Fruit fly (Drosophila melanogaster) whole organism, embryonic: Measurements from ENCODE around the gene G6P.

ENCODE experiments used
- Antp ChIP-seq: fragments of 200-800 bp; sonication (Bioruptor generic); optimal IDR thresholded peaks from 3 replicates; lab custom pipeline; 2016; ENCODE audit warnings: missing biosample characterization, missing genetic modification characterization
- B-H1 ChIP-seq: fragments of 200-800 bp; sonication (Bioruptor generic); IDR thresholded peaks from 3 replicates; pipeline ENCODE4 v1.3.6; 2022; ENCODE audit warnings: missing biosample characterization, missing genetic modification characterization
- B-H2 ChIP-seq: fragments of 200-800 bp; sonication (Bioruptor generic); optimal IDR thresholded peaks from 2 replicates; lab custom pipeline; 2018; ENCODE audit warnings: missing biosample characterization, mild to moderate bottlenecking, missing genetic modification characterization
- CG10321 ChIP-seq: fragments of 200-800 bp; sonication (Bioruptor generic); IDR thresholded peaks from 2 replicates; pipeline ENCODE4 v1.3.6; 2022; ENCODE audit warnings: missing biosample characterization, missing genetic modification characterization
- CG10431 ChIP-seq: fragments of 200-800 bp; sonication (Bioruptor generic); optimal IDR thresholded peaks from 3 replicates; lab custom pipeline; 2018; ENCODE audit warnings: missing biosample characterization, mild to moderate bottlenecking, missing genetic modification characterization
- CG11695 ChIP-seq: fragments of 200-800 bp; sonication (Bioruptor generic); IDR thresholded peaks from 3 replicates; pipeline ENCODE4 v1.3.6; 2022; ENCODE audit warnings: missing biosample characterization, missing genetic modification characterization
- CG12769 ChIP-seq: fragments of 200-800 bp; sonication (Bioruptor generic); optimal IDR thresholded peaks from 2 replicates; lab custom pipeline; 2019; ENCODE audit warnings: missing biosample characterization, mild to moderate bottlenecking, missing genetic modification characterization, moderate library complexity
- CG14050 ChIP-seq: fragments of 200-800 bp; sonication (Bioruptor generic); IDR thresholded peaks from 3 replicates; pipeline ENCODE4 v1.3.6; 2022; ENCODE audit warnings: missing biosample characterization, missing genetic modification characterization
- CG15073 ChIP-seq: fragments of 200-800 bp; sonication (Bioruptor generic); optimal IDR thresholded peaks from 2 replicates; lab custom pipeline; 2016; ENCODE audit warnings: missing biosample characterization, missing genetic modification characterization
- CG15696 ChIP-seq: fragments of 200-800 bp; sonication (Bioruptor generic); optimal IDR thresholded peaks from 2 replicates; lab custom pipeline; 2019; ENCODE audit warnings: missing biosample characterization, mild to moderate bottlenecking, missing genetic modification characterization, moderate library complexity
- CG1603 ChIP-seq: fragments of 200-800 bp; sonication (Bioruptor generic); optimal IDR thresholded peaks from 2 replicates; lab custom pipeline; 2019; ENCODE audit warnings: missing biosample characterization, mild to moderate bottlenecking, missing genetic modification characterization, moderate library complexity
- CG16813 ChIP-seq: fragments of 200-800 bp; sonication (Bioruptor generic); IDR thresholded peaks from 3 replicates; pipeline ENCODE4 v1.3.6; 2022; ENCODE audit warnings: missing biosample characterization, missing genetic modification characterization; ENCODE audit not compliant: partially characterized antibody
- CG2202 ChIP-seq: fragments of 200-800 bp; sonication (Bioruptor generic); optimal IDR thresholded peaks from 2 replicates; lab custom pipeline; 2018; ENCODE audit warnings: missing biosample characterization, mild to moderate bottlenecking, missing genetic modification characterization
- CG30431 ChIP-seq: fragments of 200-800 bp; sonication (Bioruptor generic); optimal IDR thresholded peaks from 2 replicates; lab custom pipeline; 2017; ENCODE audit warnings: missing biosample characterization, missing genetic modification characterization
- CG34224 ChIP-seq: fragments of 200-800 bp; sonication (Bioruptor generic); IDR thresholded peaks from 3 replicates; pipeline ENCODE4 v1.3.6; 2022; ENCODE audit warnings: missing biosample characterization, missing genetic modification characterization; ENCODE audit not compliant: partially characterized antibody
- CG4360 ChIP-seq: fragments of 200-800 bp; sonication (Bioruptor generic); IDR thresholded peaks from 2 replicates; pipeline ENCODE4 v1.3.6; 2022; ENCODE audit warnings: missing biosample characterization, missing genetic modification characterization
- CG4820 ChIP-seq: fragments of 200-800 bp; sonication (Bioruptor generic); optimal IDR thresholded peaks from 3 replicates; lab custom pipeline; 2016; ENCODE audit warnings: missing biosample characterization, missing genetic modification characterization
- CG6254 ChIP-seq: fragments of 200-800 bp; sonication (Bioruptor generic); optimal IDR thresholded peaks from 3 replicates; lab custom pipeline; 2017; ENCODE audit warnings: mild to moderate bottlenecking, missing biosample characterization, missing genetic modification reagents, missing genetic modification characterization
- CG7963 ChIP-seq: fragments of 200-800 bp; sonication (Bioruptor generic); IDR thresholded peaks from 3 replicates; pipeline ENCODE4 v1.3.6; 2022; ENCODE audit warnings: missing biosample characterization, missing genetic modification characterization; ENCODE audit not compliant: partially characterized antibody
- CG8359 ChIP-seq: fragments of 200-800 bp; sonication (Bioruptor generic); optimal IDR thresholded peaks from 2 replicates; lab custom pipeline; 2017; ENCODE audit warnings: missing biosample characterization, mild to moderate bottlenecking, missing genetic modification characterization, borderline replicate concordance
- Chrac-16 ChIP-seq: fragments of 200-800 bp; sonication (Bioruptor generic); optimal IDR thresholded peaks from 3 replicates; lab custom pipeline; 2016; ENCODE audit warnings: missing biosample characterization, missing genetic modification characterization
- CoRest ChIP-seq: fragments of 200-800 bp; sonication (Bioruptor generic); optimal IDR thresholded peaks from 3 replicates; lab custom pipeline; 2018; ENCODE audit warnings: missing biosample characterization, mild to moderate bottlenecking, missing genetic modification characterization, moderate library complexity
- GATAe ChIP-seq: fragments of 200-800 bp; sonication (Bioruptor generic); conservative IDR thresholded peaks from 2 replicates; pipeline ENCODE4 v1.3.6; 2022; ENCODE audit warnings: missing biosample characterization, missing genetic modification characterization
- Gug ChIP-seq: fragments of 200-800 bp; sonication (Bioruptor generic); IDR thresholded peaks from 4 replicates; pipeline ENCODE4 v1.3.6; 2022; ENCODE audit warnings: missing biosample characterization, missing genetic modification characterization
- HLH4C ChIP-seq: fragments of 200-800 bp; sonication (Bioruptor generic); IDR thresholded peaks from 3 replicates; pipeline ENCODE4 v1.3.6; 2022; ENCODE audit warnings: missing biosample characterization, missing genetic modification characterization; ENCODE audit not compliant: partially characterized antibody
- Mad ChIP-seq: fragments of 200-800 bp; sonication (Bioruptor generic); optimal IDR thresholded peaks from 2 replicates; lab custom pipeline; 2016; ENCODE audit warnings: missing biosample characterization, missing genetic modification characterization
- Meics ChIP-seq: fragments of 200-800 bp; sonication (Bioruptor generic); optimal IDR thresholded peaks from 2 replicates; lab custom pipeline; 2017; ENCODE audit warnings: missing biosample characterization, mild to moderate bottlenecking, missing genetic modification characterization
- NK7.1 ChIP-seq: fragments of 200-800 bp; sonication (Bioruptor generic); optimal IDR thresholded peaks from 3 replicates; lab custom pipeline; 2016; ENCODE audit warnings: missing biosample characterization, missing genetic modification characterization
- Sox102F ChIP-seq: fragments of 200-800 bp; sonication (Bioruptor generic); optimal IDR thresholded peaks from 2 replicates; lab custom pipeline; 2018; ENCODE audit warnings: missing biosample characterization, mild to moderate bottlenecking, missing genetic modification characterization, moderate library complexity
- Sry-β ChIP-seq: fragments of 200-800 bp; sonication (Bioruptor generic); optimal IDR thresholded peaks from 2 replicates; lab custom pipeline; 2018; ENCODE audit warnings: missing biosample characterization, mild to moderate bottlenecking, missing genetic modification characterization, moderate library complexity
- Stat92E ChIP-seq, 3 experiments: fragments of >200 bp in 2 of 3; fragments of 200-800 bp in 1 of 3; sonication (Bioruptor generic) in 1 of 3; optimal IDR thresholded peaks; 2 replicates each; lab custom pipeline; 2017 to 2019; ENCODE audit warnings: missing biosample characterization in 3 of 3, missing genetic modification characterization in 3 of 3, mild to moderate bottlenecking in 1 of 3, moderate library complexity in 1 of 3
- dysf ChIP-seq: fragments of 200-800 bp; sonication (Bioruptor generic); IDR thresholded peaks from 3 replicates; pipeline ENCODE4 v1.3.6; 2022; ENCODE audit warnings: missing biosample characterization, missing genetic modification characterization
- ewg ChIP-seq: fragments of 200-800 bp; sonication (Bioruptor generic); optimal IDR thresholded peaks from 3 replicates; lab custom pipeline; 2017; ENCODE audit warnings: mild to moderate bottlenecking, missing biosample characterization, missing genetic modification reagents, missing genetic modification characterization
- exex ChIP-seq: fragments of 200-800 bp; sonication (Bioruptor generic); optimal IDR thresholded peaks from 4 replicates; lab custom pipeline; 2018; ENCODE audit warnings: missing biosample characterization, mild to moderate bottlenecking, missing genetic modification characterization, moderate library complexity
- fd102C ChIP-seq: fragments of 200-800 bp; sonication (Bioruptor generic); optimal IDR thresholded peaks from 2 replicates; lab custom pipeline; 2018; ENCODE audit warnings: missing biosample characterization, mild to moderate bottlenecking, missing genetic modification characterization, moderate library complexity
- fru ChIP-seq: fragments of >200 bp; optimal IDR thresholded peaks from 2 replicates; lab custom pipeline; 2017
- gem ChIP-seq: fragments of 200-800 bp; sonication (Bioruptor generic); optimal IDR thresholded peaks from 2 replicates; lab custom pipeline; 2019; ENCODE audit warnings: missing biosample characterization, mild to moderate bottlenecking, missing genetic modification characterization, moderate library complexity
- jing ChIP-seq: fragments of 200-800 bp; sonication (Bioruptor generic); optimal IDR thresholded peaks from 2 replicates; lab custom pipeline; 2018; ENCODE audit warnings: missing biosample characterization, mild to moderate bottlenecking, missing genetic modification characterization
- lbe ChIP-seq: fragments of 200-800 bp; sonication (Bioruptor generic); optimal IDR thresholded peaks from 2 replicates; lab custom pipeline; 2016; ENCODE audit warnings: missing biosample characterization, mild to moderate bottlenecking, missing genetic modification characterization
- pho ChIP-seq: fragments of 200-800 bp; sonication (Bioruptor generic); optimal IDR thresholded peaks from 2 replicates; lab custom pipeline; 2016; ENCODE audit warnings: missing biosample characterization, missing genetic modification characterization
- pita ChIP-seq: fragments of 200-800 bp; sonication (Bioruptor generic); optimal IDR thresholded peaks from 2 replicates; lab custom pipeline; 2017; ENCODE audit warnings: missing biosample characterization, mild to moderate bottlenecking, missing genetic modification characterization
- repo ChIP-seq: fragments of 200-800 bp; sonication (Bioruptor generic); optimal IDR thresholded peaks from 2 replicates; lab custom pipeline; 2016; ENCODE audit warnings: missing biosample characterization, missing genetic modification characterization
- sens ChIP-seq: fragments of 200-800 bp; sonication (Bioruptor generic); peaks from one replicate; lab custom pipeline; 2016; ENCODE audit warnings: missing biosample characterization, missing genetic modification characterization
- slbo ChIP-seq: fragments of 200-800 bp; sonication (Bioruptor generic); IDR thresholded peaks from 2 replicates; pipeline ENCODE4 v1.3.6; 2022; ENCODE audit warnings: missing biosample characterization, missing genetic modification characterization
- tgo ChIP-seq: fragments of 200-800 bp; sonication (Bioruptor generic); IDR thresholded peaks from 3 replicates; pipeline ENCODE4 v1.3.6; 2022; ENCODE audit warnings: missing biosample characterization, missing genetic modification characterization
- toy ChIP-seq: fragments of 200-800 bp; sonication (Bioruptor generic); IDR thresholded peaks from 2 replicates; pipeline ENCODE4 v1.3.6; 2022; ENCODE audit warnings: missing biosample characterization, missing genetic modification characterization
- vvl ChIP-seq: fragments of 200-800 bp; sonication (Bioruptor generic); IDR thresholded peaks from 2 replicates; pipeline ENCODE4 v1.3.6; 2022; ENCODE audit warnings: missing biosample characterization, missing genetic modification characterization
- zen ChIP-seq: fragments of 200-800 bp; sonication (Bioruptor generic); optimal IDR thresholded peaks from 3 replicates; lab custom pipeline; 2018; ENCODE audit warnings: missing biosample characterization, mild to moderate bottlenecking, missing genetic modification characterization, moderate library complexity

Gene G6P

DNA sequence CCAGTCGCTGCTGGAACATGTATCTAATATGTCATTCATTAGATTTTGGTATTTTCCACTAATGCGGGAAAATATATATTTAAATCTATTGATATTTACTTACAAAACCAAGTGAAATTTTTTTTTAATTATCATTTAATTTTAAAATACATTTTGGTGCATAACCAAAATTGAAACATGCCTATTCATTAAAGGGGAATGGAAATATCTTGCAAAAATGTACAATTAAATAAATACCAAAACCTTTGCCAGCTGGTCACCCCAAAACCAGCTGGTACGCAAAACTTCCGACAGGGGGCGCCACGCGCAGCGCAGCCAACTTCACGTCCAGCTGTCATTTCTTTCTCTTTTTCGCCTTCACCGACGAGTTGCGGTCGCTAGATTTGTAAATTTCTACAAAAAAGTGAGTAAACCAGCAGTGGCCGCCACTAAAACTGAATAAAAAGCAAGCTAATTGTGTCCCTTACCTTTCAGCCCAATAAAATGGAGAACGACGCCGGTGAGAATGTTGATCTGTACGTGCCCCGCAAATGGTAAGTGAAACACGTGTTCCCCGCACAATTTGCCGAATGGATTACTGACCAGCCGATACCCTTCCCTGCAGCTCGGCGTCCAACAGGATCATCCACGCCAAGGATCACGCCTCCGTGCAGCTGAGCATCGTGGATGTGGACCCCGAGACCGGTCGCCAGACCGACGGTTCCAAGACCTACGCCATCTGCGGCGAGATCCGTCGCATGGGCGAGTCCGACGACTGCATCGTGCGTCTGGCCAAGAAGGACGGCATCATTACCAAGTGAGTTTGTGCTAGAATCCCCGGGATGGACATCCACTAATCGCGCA lies 40.4 kb upstream of the G6P start, which contains the start of the genes CG3104 and RpS21 (continued):
- TF ChIP-seq ewg (peak; percentile 83), Gug (peak; percentile 88), B-H2 (GFP tag; lab: Kevin White, UChicago) (peak; percentile 96), CG2202 (tag; lab: Kevin White, UChicago) (peak; percentile 46), dysf (GFP tag; lab: Robert Waterston, UW) (peak; percentile 84), tgo (GFP tag; lab: Robert Waterston, UW) (peak; percentile 80), gem (tag; lab: Kevin White, UChicago) (peak; percentile 61), CG10321 (peak; percentile 71; the same call in 1 of the 2 replicates), Sox102F (peak; percentile 38), HLH4C (no peak), Antp (peak; percentile 88), CG1603 (tag; lab: Kevin White, UChicago) (peak; percentile 75), CG6254 (GFP tag; lab: Kevin White, UChicago) (peak; percentile 46), CG11695 (GFP tag; lab: Robert Waterston, UW) (no peak), fru (lab: Kevin White, UChicago) (no peak), NK7.1 (GFP tag; lab: Kevin White, UChicago) (peak; percentile 73), Sry-β (GFP tag; lab: Kevin White, UChicago) (peak; percentile 30), zen (tag; lab: Kevin White, UChicago) (peak; percentile 61), CG10431 (GFP tag; lab: Kevin White, UChicago) (peak; percentile 93), CG4360 (peak; percentile 62), CG16813 (GFP tag; lab: Robert Waterston, UW) (no peak), CG7963 (GFP tag; lab: Robert Waterston, UW) (no peak), toy (peak; percentile 80; the same call in 1 of the 2 replicates), CG12769 (tag; lab: Kevin White, UChicago) (peak; percentile 38), CG14050 (GFP tag; lab: Robert Waterston, UW) (peak; percentile 79), CG8359 (GFP tag; lab: Kevin White, UChicago) (peak; percentile 43), slbo (GFP tag; lab: Robert Waterston, UW) (peak; percentile 97), CoRest (tag; lab: Kevin White, UChicago) (peak; percentile 84), B-H1 (GFP tag; lab: Robert Waterston, UW) (peak; percentile 76), CG15696 (tag; lab: Kevin White, UChicago) (peak; percentile 69), Mad (peak; percentile 87), jing (peak; percentile 39), CG34224 (GFP tag; lab: Robert Waterston, UW) (no peak; the same call in 2 of the 3 replicates), vvl (peak; percentile 91), fd102C (peak; percentile 62), lbe (GFP tag; lab: Kevin White, UChicago) (peak; percentile 58), GATAe (no peak), exex (tag; lab: Kevin White, UChicago) (peak; percentile 29), repo (GFP tag; lab: Kevin White, UChicago) (peak; percentile 80), Chrac-16 (peak; percentile 61), Stat92E (GFP tag; optimal IDR thresholded peaks at IDR 0.05; lab: Kevin White, UChicago) (peak in 1 of 3 experiments; percentile 72), pita (GFP tag; lab: Kevin White, UChicago) (no peak), sens (peak; percentile 96), Meics (GFP tag; lab: Kevin White, UChicago) (peak; percentile 92), CG30431 (GFP tag; lab: Kevin White, UChicago) (peak; percentile 85), CG15073 (no peak), CG4820 (peak; percentile 72), pho (GFP tag; lab: Kevin White, UChicago) (peak; percentile 86)
